Fruit fly (Drosophila melanogaster) whole organism, wandering third instar larva: ENCODE results near the gene CG7945.

Experiments used
- Abd-B ChIP-seq: fragments of >200 bp; optimal IDR thresholded peaks from 2 replicates; lab custom pipeline; 2017; ENCODE audit warnings: missing biosample characterization, missing genetic modification characterization
- CG9705 ChIP-seq: fragments of 200-800 bp; sonication (Bioruptor generic); optimal IDR thresholded peaks from 2 replicates; lab custom pipeline; 2018; ENCODE audit warnings: missing biosample characterization, mild to moderate bottlenecking, missing genetic modification characterization
- CrebA ChIP-seq: fragments of 200-800 bp; sonication (Bioruptor generic); optimal IDR thresholded peaks from 2 replicates; lab custom pipeline; 2016; ENCODE audit warnings: missing biosample characterization, mild to moderate bottlenecking, missing genetic modification characterization, borderline replicate concordance
- Hr78 ChIP-seq: fragments of >200 bp; optimal IDR thresholded peaks from 2 replicates; lab custom pipeline; 2017; ENCODE audit warnings: missing biosample characterization, missing genetic modification characterization
- N ChIP-seq: fragments of >200 bp; optimal IDR thresholded peaks from 2 replicates; lab custom pipeline; 2018; ENCODE audit warnings: missing biosample characterization, missing external identifiers, missing genetic modification characterization
- OdsH ChIP-seq: fragments of 200-800 bp; sonication (Bioruptor generic); optimal IDR thresholded peaks from 2 replicates; lab custom pipeline; 2016; ENCODE audit warnings: missing biosample characterization, mild to moderate bottlenecking, missing genetic modification characterization
- Vsx2 ChIP-seq: fragments of 200-300, 225-300 bp; sonication (Bioruptor generic); optimal IDR thresholded peaks from 2 replicates; lab custom pipeline; 2018; ENCODE audit warnings: missing biosample characterization, missing genetic modification characterization; ENCODE audit not compliant: partially characterized antibody
- br ChIP-seq: fragments of 200-800 bp; sonication (Bioruptor generic); optimal IDR thresholded peaks from 2 replicates; lab custom pipeline; 2016; ENCODE audit warnings: missing biosample characterization, missing genetic modification characterization
- dmrt93B ChIP-seq: fragments of 200-800 bp; sonication (Bioruptor generic); optimal IDR thresholded peaks from 2 replicates; lab custom pipeline; 2018; ENCODE audit warnings: missing biosample characterization, mild to moderate bottlenecking, missing genetic modification characterization
- fru ChIP-seq: fragments of 200-800 bp; sonication (Bioruptor generic); optimal IDR thresholded peaks from 3 replicates; lab custom pipeline; 2016; ENCODE audit warnings: missing biosample characterization, mild to moderate bottlenecking, missing genetic modification characterization
- h ChIP-seq: fragments of 200-800 bp; sonication (Bioruptor generic); optimal IDR thresholded peaks from 3 replicates; lab custom pipeline; 2016; ENCODE audit warnings: missing biosample characterization, mild to moderate bottlenecking, missing genetic modification characterization
- pan ChIP-seq: fragments of >200 bp; optimal IDR thresholded peaks from 2 replicates; lab custom pipeline; 2017
- psq ChIP-seq: fragments of 200-800 bp; sonication (Bioruptor generic); optimal IDR thresholded peaks from 3 replicates; lab custom pipeline; 2017; ENCODE audit warnings: missing biosample characterization, mild to moderate bottlenecking, missing genetic modification characterization, moderate library complexity

DNA sequence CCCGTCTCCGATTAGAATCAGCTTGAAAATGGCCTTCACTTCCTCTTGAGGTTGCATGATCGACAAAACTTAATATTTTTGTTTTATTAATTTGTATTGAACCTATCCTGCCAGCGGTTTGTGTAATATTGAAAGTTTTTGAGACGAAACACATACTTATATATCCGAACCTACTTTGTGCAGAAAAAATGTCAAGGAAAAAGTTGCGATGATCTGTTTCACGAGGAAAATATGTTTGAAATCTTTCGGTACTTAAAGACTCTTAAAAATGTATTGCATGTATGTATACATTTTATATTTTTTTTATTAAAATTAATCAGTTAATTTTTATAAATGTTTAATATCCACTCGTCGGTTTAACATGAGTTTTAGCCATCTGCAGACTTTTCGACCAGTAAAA, 38.6 kb downstream of the CG7945 start, which contains the start of gene Ran-like:
- no peak for TF ChIP-seq psq (GFP tag; lab: Kevin White, UChicago)
- TF ChIP-seq OdsH (GFP tag; lab: Kevin White, UChicago), result no peak
- TF ChIP-seq fru (GFP tag; lab: Kevin White, UChicago), result no peak
- TF ChIP-seq Hr78 (GFP tag; lab: Kevin White, UChicago), result no peak
- no peak for TF ChIP-seq Abd-B
- TF ChIP-seq CG9705 (GFP tag; lab: Kevin White, UChicago), result no peak
- no peak for TF ChIP-seq pan
- no peak for TF ChIP-seq h (GFP tag; lab: Kevin White, UChicago)
- no peak for TF ChIP-seq br (GFP tag; lab: Kevin White, UChicago)
- no peak for TF ChIP-seq dmrt93B (GFP tag; lab: Kevin White, UChicago)
- no peak for TF ChIP-seq CrebA (GFP tag; lab: Kevin White, UChicago)
- no peak for TF ChIP-seq Vsx2 (GFP tag; lab: Kevin White, UChicago)
- TF ChIP-seq N (GFP tag; lab: Kevin White, UChicago), result no peak
